Worm (Caenorhabditis elegans) whole organism, early embryonic: ENCODE data around the gene T22B2.1.

Experiments
- B0310.2 ChIP-seq: sonication (generic microtip); optimal IDR thresholded peaks from 2 replicates; lab custom pipeline; 2016; ENCODE audit warnings: mild to moderate bottlenecking, missing genetic modification characterization, missing compliant biosample characterization
- F13C5.2 ChIP-seq: sonication (generic microtip); optimal IDR thresholded peaks from 2 replicates; lab custom pipeline; 2017; ENCODE audit warnings: mild to moderate bottlenecking, missing genetic modification characterization, inconsistent platforms, missing compliant biosample characterization
- aly-1 ChIP-seq: sonication (generic microtip); optimal IDR thresholded peaks from 2 replicates; lab custom pipeline; 2016; ENCODE audit warnings: missing genetic modification characterization, missing compliant biosample characterization
- ama-1 ChIP-seq: fragments of 150-350 bp; optimal IDR thresholded peaks from 2 replicates; lab custom pipeline; 2014
- ceh-13 ChIP-seq: fragments of 200-800 bp; sonication (Bioruptor generic); optimal IDR thresholded peaks from 2 replicates; lab custom pipeline; 2018; ENCODE audit warnings: mild to moderate bottlenecking, missing genetic modification characterization, missing compliant biosample characterization
- ceh-36 ChIP-seq: sonication (generic microtip); optimal IDR thresholded peaks from 2 replicates; lab custom pipeline; 2016; ENCODE audit warnings: missing genetic modification characterization, inconsistent platforms, missing compliant biosample characterization
- ets-7 ChIP-seq: sonication (generic microtip); optimal IDR thresholded peaks from 2 replicates; lab custom pipeline; 2016; ENCODE audit warnings: missing genotype, missing genetic modification characterization, missing compliant biosample characterization
- flt-1 ChIP-seq: fragments of 200-800 bp; sonication (Bioruptor generic); IDR thresholded peaks from 2 replicates; pipeline ENCODE4 v1.3.6; 2022; ENCODE audit warnings: missing genetic modification characterization, missing compliant biosample characterization
- hmbx-1 ChIP-seq: sonication (generic microtip); optimal IDR thresholded peaks from 2 replicates; lab custom pipeline; 2016; ENCODE audit warnings: mild to moderate bottlenecking, missing genetic modification characterization, missing compliant biosample characterization
- hmg-4 ChIP-seq: fragments of 200-800 bp; sonication (Bioruptor generic); optimal IDR thresholded peaks from 2 replicates; lab custom pipeline; 2018; ENCODE audit warnings: mild to moderate bottlenecking, missing genetic modification characterization, missing compliant biosample characterization
- hnd-1 ChIP-seq: sonication (generic microtip); optimal IDR thresholded peaks from 2 replicates; lab custom pipeline; 2016; ENCODE audit warnings: missing genetic modification characterization, missing compliant biosample characterization
- pes-1 ChIP-seq: fragments of 200-800 bp; sonication (Bioruptor generic); IDR thresholded peaks from 2 replicates; pipeline ENCODE4 v1.3.6; 2022; ENCODE audit warnings: missing genetic modification reagents, missing genetic modification characterization, missing compliant biosample characterization
- scrt-1 ChIP-seq: fragments of 200-800 bp; sonication (Bioruptor generic); IDR thresholded peaks from 2 replicates; pipeline ENCODE4 v1.3.6; 2022; ENCODE audit warnings: missing genetic modification characterization, missing compliant biosample characterization
- sea-1 ChIP-seq: fragments of 200-800 bp; sonication (Bioruptor generic); conservative IDR thresholded peaks from 2 replicates; pipeline ENCODE4 v1.3.6; 2022; ENCODE audit warnings: missing genetic modification characterization, missing compliant biosample characterization
- tbx-11 ChIP-seq: fragments of 200-800 bp; sonication (Bioruptor generic); IDR thresholded peaks from 2 replicates; pipeline ENCODE4 v1.3.6; 2022; ENCODE audit warnings: missing genetic modification characterization, missing compliant biosample characterization
- tbx-37 ChIP-seq: fragments of 200-800 bp; sonication (Bioruptor generic); conservative IDR thresholded peaks from 2 replicates; pipeline ENCODE4 v1.3.6; 2022; ENCODE audit warnings: missing genetic modification reagents, missing genetic modification characterization, missing compliant biosample characterization
- tra-4 ChIP-seq: sonication (generic microtip); optimal IDR thresholded peaks from 2 replicates; lab custom pipeline; 2017; ENCODE audit warnings: missing genetic modification characterization, missing compliant biosample characterization

Gene T22B2.1

DNA sequence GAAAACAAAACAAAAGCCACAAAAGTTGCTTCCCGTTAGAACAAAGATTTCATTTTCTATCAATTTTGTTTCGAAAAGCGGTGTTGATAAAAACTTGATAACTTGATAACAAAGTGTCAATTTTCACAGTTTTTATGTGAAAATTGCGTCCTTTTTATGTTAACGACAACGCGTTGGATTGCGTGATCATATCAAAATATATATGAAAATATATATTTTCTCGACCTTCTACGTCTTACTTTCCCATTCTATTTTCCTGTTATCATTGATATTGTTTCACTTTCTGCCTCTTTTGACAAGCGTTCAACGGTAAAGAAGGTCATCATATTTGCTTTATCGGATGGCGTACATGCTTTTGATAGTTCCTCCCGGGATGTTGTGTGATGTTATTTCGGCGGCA, 26.9 kb downstream of the T22B2.1 start:
- TF ChIP-seq ets-7 (tag; lab: Kevin White, UChicago), result no peak
- TF ChIP-seq F13C5.2 (tag; lab: Kevin White, UChicago), result no peak
- no peak for TF ChIP-seq flt-1
- TF ChIP-seq hmg-4 (GFP tag; lab: Kevin White, UChicago), result no peak
- TF ChIP-seq tra-4 (tag; lab: Kevin White, UChicago), result no peak
- no peak for TF ChIP-seq tbx-11
- no peak for TF ChIP-seq sea-1
- TF ChIP-seq ceh-13 (GFP tag; lab: Kevin White, UChicago), result no peak
- no peak for TF ChIP-seq scrt-1
- no peak for TF ChIP-seq pes-1
- TF ChIP-seq hnd-1 (tag; lab: Kevin White, UChicago), result no peak
- TF ChIP-seq ceh-36 (tag; lab: Kevin White, UChicago), result no peak
- no peak for TF ChIP-seq tbx-37 (GFP tag; lab: Robert Waterston, UW)
- TF ChIP-seq ama-1 (lab: Kevin White, UChicago), result no peak
- no peak for TF ChIP-seq hmbx-1
- TF ChIP-seq aly-1 (tag; lab: Kevin White, UChicago), result no peak
- no peak for TF ChIP-seq B0310.2 (tag; lab: Kevin White, UChicago)

DNA sequence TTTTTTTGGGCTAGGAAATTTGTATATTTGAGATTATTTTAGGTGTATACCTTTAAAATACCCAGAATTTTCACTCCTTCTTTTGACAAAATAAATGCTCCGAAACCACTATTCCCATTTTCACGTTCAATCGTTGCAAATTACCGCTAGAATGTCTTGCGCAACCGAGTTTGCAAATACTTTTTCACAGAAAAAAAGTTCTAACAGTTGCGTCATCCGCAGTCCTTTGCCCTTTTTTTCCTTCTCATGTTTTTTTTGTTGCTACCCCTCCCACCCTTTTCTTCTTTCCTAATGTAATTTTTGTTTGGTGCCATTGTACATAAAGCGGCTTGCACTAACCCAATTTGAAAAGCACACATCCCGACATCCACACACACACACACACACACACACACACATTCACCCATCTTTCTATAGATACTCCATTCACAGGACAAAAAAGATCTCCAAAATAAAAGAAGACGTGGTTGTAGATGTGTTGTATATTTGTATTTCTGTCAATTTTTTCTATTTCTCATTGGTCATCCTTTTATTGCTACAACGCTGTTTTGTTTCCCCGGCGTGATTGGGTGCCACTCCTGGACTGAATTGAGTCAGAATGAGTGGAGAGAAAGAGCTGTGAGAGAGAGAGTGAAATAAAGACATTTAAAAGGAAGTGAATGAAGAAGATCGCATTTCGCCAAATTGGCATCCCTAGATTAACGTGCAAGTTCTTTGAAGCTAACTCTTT, 31.8 kb downstream of the T22B2.1 start:
- TF ChIP-seq ama-1 (lab: Kevin White, UChicago), result no peak

DNA sequence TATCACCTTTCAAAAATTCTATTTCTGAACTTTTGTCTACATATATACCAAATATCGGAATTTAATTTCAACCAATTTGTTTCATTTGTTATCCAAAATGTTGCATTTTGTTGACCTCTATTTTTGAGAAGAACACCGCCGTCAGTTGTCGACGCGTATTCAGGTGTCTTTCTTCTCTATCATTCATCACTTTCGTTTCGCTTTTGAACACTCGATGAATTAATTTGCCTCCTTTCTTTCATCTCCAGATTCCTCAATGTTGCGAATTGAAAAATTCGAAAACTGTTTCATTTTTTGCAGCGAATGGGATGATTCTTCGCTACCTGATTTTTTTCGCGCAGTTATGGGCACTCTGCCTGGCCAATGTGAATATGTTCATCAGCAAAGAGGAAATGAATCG, 32.4 kb downstream of the T22B2.1 start, which contains the start of gene lin-18:
Gene lin-18 (plus strand): TSS at position 301 of the 400 bp plus-strand sequence.
- TF ChIP-seq ets-7 (tag; lab: Kevin White, UChicago) (no peak), ceh-13 (GFP tag; lab: Kevin White, UChicago) (no peak), tbx-37 (GFP tag; lab: Robert Waterston, UW) (no peak), B0310.2 (tag; lab: Kevin White, UChicago) (no peak), flt-1 (no peak), ama-1 (lab: Kevin White, UChicago) (no peak), aly-1 (tag; lab: Kevin White, UChicago) (no peak), ceh-36 (tag; lab: Kevin White, UChicago) (no peak), tbx-11 (no peak), scrt-1 (no peak), tra-4 (tag; lab: Kevin White, UChicago) (no peak), pes-1 (no peak), hmg-4 (GFP tag; lab: Kevin White, UChicago) (no peak), sea-1 (no peak), hmbx-1 (no peak), hnd-1 (tag; lab: Kevin White, UChicago) (no peak), F13C5.2 (tag; lab: Kevin White, UChicago) (no peak)

ce11 chrX:3959221-3959620, 33.3 kb downstream of the T22B2.1 start:
- TF ChIP-seq ceh-13 (GFP tag; lab: Kevin White, UChicago) (no peak), aly-1 (tag; lab: Kevin White, UChicago) (no peak), scrt-1 (no peak)

- no peak for TF ChIP-seq tra-4 (tag; lab: Kevin White, UChicago)
- no peak for TF ChIP-seq hmbx-1
- TF ChIP-seq aly-1 (tag; lab: Kevin White, UChicago), result no peak
These were observed 34.5 kb downstream of the T22B2.1 start for ce11 chrX:3960345-3960744.

- TF ChIP-seq hnd-1 (tag; lab: Kevin White, UChicago), result no peak
- no peak for TF ChIP-seq scrt-1
- no peak for TF ChIP-seq ceh-36 (tag; lab: Kevin White, UChicago)
- no peak for TF ChIP-seq pes-1
- no peak for TF ChIP-seq hmg-4 (GFP tag; lab: Kevin White, UChicago)
- TF ChIP-seq hmbx-1, result no peak
- no peak for TF ChIP-seq aly-1 (tag; lab: Kevin White, UChicago)
- TF ChIP-seq B0310.2 (tag; lab: Kevin White, UChicago), result no peak
- TF ChIP-seq F13C5.2 (tag; lab: Kevin White, UChicago), result no peak
- no peak for TF ChIP-seq ceh-13 (GFP tag; lab: Kevin White, UChicago)
- TF ChIP-seq tbx-37 (GFP tag; lab: Robert Waterston, UW), result no peak
- no peak for TF ChIP-seq tbx-11
- TF ChIP-seq flt-1, result no peak
These were observed 40.5 kb downstream of the T22B2.1 start, which contains the start of gene C16B8.2 for ce11 chrX:3966332-3966731. Gene C16B8.2, minus strand, starts transcription at chrX:3966432.

- no peak for TF ChIP-seq scrt-1
- TF ChIP-seq ceh-36 (tag; lab: Kevin White, UChicago), result no peak
- no peak for TF ChIP-seq hmbx-1
- no peak for TF ChIP-seq B0310.2 (tag; lab: Kevin White, UChicago)
- no peak for TF ChIP-seq ceh-13 (GFP tag; lab: Kevin White, UChicago)
- TF ChIP-seq flt-1, result no peak
- TF ChIP-seq tra-4 (tag; lab: Kevin White, UChicago), result no peak
- no peak for TF ChIP-seq hmg-4 (GFP tag; lab: Kevin White, UChicago)
- no peak for TF ChIP-seq ets-7 (tag; lab: Kevin White, UChicago)
- TF ChIP-seq F13C5.2 (tag; lab: Kevin White, UChicago), result no peak
- no peak for TF ChIP-seq ama-1 (lab: Kevin White, UChicago)
- TF ChIP-seq hnd-1 (tag; lab: Kevin White, UChicago), result no peak
- TF ChIP-seq aly-1 (tag; lab: Kevin White, UChicago), result no peak
- no peak for TF ChIP-seq pes-1
- TF ChIP-seq tbx-11, result no peak
- no peak for TF ChIP-seq sea-1
- no peak for TF ChIP-seq tbx-37 (GFP tag; lab: Robert Waterston, UW)
These were observed 42.5 kb downstream of the T22B2.1 start, which contains the start of gene C16B8.3 for ce11 chrX:3968209-3968960. Gene C16B8.3, minus strand, starts transcription at chrX:3968634.
